Fruit fly (Drosophila melanogaster) whole organism, adult: Measurements from ENCODE around the gene Zn72D.

Source experiments
- CG11617 ChIP-seq: fragments of 200-800 bp; sonication (Bioruptor generic); optimal IDR thresholded peaks from 2 replicates; lab custom pipeline; 2017; ENCODE audit warnings: mild to moderate bottlenecking, missing biosample characterization, missing genetic modification reagents, missing genetic modification characterization
- CG12768 ChIP-seq: fragments of 200-800 bp; sonication (Bioruptor generic); optimal IDR thresholded peaks from 2 replicates; lab custom pipeline; 2017; ENCODE audit warnings: missing biosample characterization, missing genetic modification characterization, mild to moderate bottlenecking, moderate library complexity, missing genetic modification reagents
- CG14711 ChIP-seq: fragments of 200-800 bp; sonication (Bioruptor generic); optimal IDR thresholded peaks from 2 replicates; lab custom pipeline; 2018; ENCODE audit warnings: missing biosample characterization, mild to moderate bottlenecking, missing genetic modification characterization, moderate library complexity
- CG1620 ChIP-seq: fragments of 200-800 bp; sonication (Bioruptor generic); optimal IDR thresholded peaks from 2 replicates; lab custom pipeline; 2016; ENCODE audit warnings: missing biosample characterization, missing genetic modification characterization
- CG33017 ChIP-seq: fragments of 200-800 bp; sonication (Bioruptor generic); optimal IDR thresholded peaks from 2 replicates; lab custom pipeline; 2018; ENCODE audit warnings: missing biosample characterization, mild to moderate bottlenecking, missing genetic modification characterization, moderate library complexity
- CG5204 ChIP-seq: fragments of 200-800 bp; sonication (Bioruptor generic); optimal IDR thresholded peaks from 2 replicates; lab custom pipeline; 2016; ENCODE audit warnings: missing biosample characterization, missing genetic modification characterization
- CG7045 ChIP-seq: fragments of 200-800 bp; sonication (Bioruptor generic); optimal IDR thresholded peaks from 2 replicates; lab custom pipeline; 2017; ENCODE audit warnings: missing biosample characterization, mild to moderate bottlenecking, missing genetic modification characterization
- CG7101 ChIP-seq: fragments of 200-800 bp; sonication (Bioruptor generic); optimal IDR thresholded peaks from 2 replicates; lab custom pipeline; 2018; ENCODE audit warnings: missing biosample characterization, mild to moderate bottlenecking, missing genetic modification characterization, moderate library complexity
- Clk ChIP-seq: fragments of 200-800 bp; sonication (Bioruptor generic); optimal IDR thresholded peaks from 2 replicates; lab custom pipeline; 2017; ENCODE audit warnings: missing biosample characterization, missing genetic modification characterization
- Crg-1 ChIP-seq: fragments of 200-800 bp; sonication (Bioruptor generic); optimal IDR thresholded peaks from 2 replicates; lab custom pipeline; 2016; ENCODE audit warnings: missing biosample characterization, missing genetic modification characterization
- Hr96 ChIP-seq: fragments of 200-800 bp; sonication (Bioruptor generic); optimal IDR thresholded peaks from 2 replicates; lab custom pipeline; 2016; ENCODE audit warnings: missing biosample characterization, missing genetic modification characterization
- Mnt ChIP-seq: fragments of 200-800 bp; sonication (Bioruptor generic); optimal IDR thresholded peaks from 2 replicates; lab custom pipeline; 2016; ENCODE audit warnings: missing biosample characterization, mild to moderate bottlenecking, missing genetic modification characterization
- bab1 ChIP-seq: fragments of 200-800 bp; sonication (Bioruptor generic); optimal IDR thresholded peaks from 3 replicates; lab custom pipeline; 2019; ENCODE audit warnings: missing biosample characterization, mild to moderate bottlenecking, missing genetic modification characterization, moderate library complexity
- cic ChIP-seq: fragments of 200-800 bp; sonication (Bioruptor generic); optimal IDR thresholded peaks from 2 replicates; lab custom pipeline; 2017; ENCODE audit warnings: missing biosample characterization, mild to moderate bottlenecking, missing genetic modification characterization, moderate library complexity
- cnc ChIP-seq, 2 experiments: fragments of >200 bp; optimal IDR thresholded peaks; 2 replicates each; lab custom pipeline; 2017
- kay ChIP-seq: fragments of 200-800 bp; sonication (Bioruptor generic); peaks from one replicate; lab custom pipeline; 2016; ENCODE audit warnings: missing biosample characterization, missing genetic modification characterization, borderline replicate concordance
- ovo ChIP-seq: fragments of 200-800 bp; sonication (Bioruptor generic); optimal IDR thresholded peaks from 2 replicates; lab custom pipeline; 2016; ENCODE audit warnings: missing biosample characterization, missing genetic modification characterization
- pad ChIP-seq: fragments of 200-800 bp; sonication (Bioruptor generic); optimal IDR thresholded peaks from 3 replicates; lab custom pipeline; 2017; ENCODE audit warnings: missing biosample characterization, missing genetic modification characterization, mild to moderate bottlenecking, moderate library complexity, missing genetic modification reagents
- tj ChIP-seq: fragments of 200-800 bp; sonication (Bioruptor generic); optimal IDR thresholded peaks from 3 replicates; lab custom pipeline; 2017; ENCODE audit warnings: missing biosample characterization, mild to moderate bottlenecking, missing genetic modification characterization, moderate library complexity
- toe ChIP-seq: fragments of 200-800 bp; sonication (Bioruptor generic); optimal IDR thresholded peaks from 2 replicates; lab custom pipeline; 2016; ENCODE audit warnings: missing biosample characterization, missing genetic modification characterization

Zn72D gene

dm6 chr3L:16137779-16138178 is 25.4 kb upstream of the Zn72D start, which contains the start of gene CG5157:
Gene CG5157 (minus strand): TSS chr3L:16137879.
- TF ChIP-seq cic: no peak
- TF ChIP-seq CG7045 (GFP tag; lab: Kevin White, UChicago): no peak
- TF ChIP-seq ovo (GFP tag; lab: Kevin White, UChicago): no peak
- TF ChIP-seq CG5204 (GFP tag; lab: Kevin White, UChicago): no peak
- no peak for TF ChIP-seq CG14711 (tag; lab: Kevin White, UChicago)
- no peak for TF ChIP-seq tj (GFP tag; lab: Kevin White, UChicago)
- TF ChIP-seq Hr96 (GFP tag; lab: Kevin White, UChicago): no peak
- TF ChIP-seq Clk: no peak
- TF ChIP-seq kay (GFP tag; lab: Kevin White, UChicago): no peak
- TF ChIP-seq Mnt (GFP tag; lab: Kevin White, UChicago): no peak
- TF ChIP-seq bab1: no peak

DNA sequence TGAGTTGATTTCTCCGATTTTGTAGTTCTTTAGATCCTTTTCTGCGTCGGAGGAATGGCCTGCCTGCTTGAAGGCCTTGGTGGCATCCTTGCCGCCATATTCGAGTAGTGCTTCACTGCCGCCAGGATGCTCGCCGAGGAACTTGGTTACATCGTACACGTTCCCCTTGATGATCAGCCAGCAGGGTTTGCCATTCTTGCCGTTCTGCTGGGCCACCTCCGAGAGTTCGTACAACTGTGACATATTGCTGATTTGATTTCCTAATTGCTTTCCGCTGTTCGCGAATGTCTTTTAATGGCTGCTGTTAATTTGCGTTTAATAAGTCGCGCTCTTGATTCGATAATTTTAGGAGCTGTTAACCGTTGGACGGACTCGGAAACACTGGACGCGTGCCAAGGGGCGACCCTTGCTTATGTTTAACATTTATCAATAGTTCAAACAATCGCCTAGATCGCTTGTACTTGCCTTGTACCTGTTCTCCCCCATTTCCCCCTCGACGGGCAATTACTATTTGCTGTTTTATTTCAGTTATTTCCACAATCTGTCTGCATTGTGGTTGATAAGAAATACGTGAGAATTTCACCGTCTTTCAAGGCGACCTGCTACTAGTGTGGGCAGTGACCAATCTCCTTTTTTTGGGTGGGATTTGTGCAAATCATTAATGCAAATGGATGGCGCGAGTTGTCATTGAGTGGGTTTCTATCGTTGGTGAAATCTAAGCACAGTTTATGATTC is 24.6 kb upstream of the Zn72D start:
- peak; percentile 41 for TF ChIP-seq cic
- no peak for TF ChIP-seq CG7101 (tag; lab: Kevin White, UChicago)

DNA sequence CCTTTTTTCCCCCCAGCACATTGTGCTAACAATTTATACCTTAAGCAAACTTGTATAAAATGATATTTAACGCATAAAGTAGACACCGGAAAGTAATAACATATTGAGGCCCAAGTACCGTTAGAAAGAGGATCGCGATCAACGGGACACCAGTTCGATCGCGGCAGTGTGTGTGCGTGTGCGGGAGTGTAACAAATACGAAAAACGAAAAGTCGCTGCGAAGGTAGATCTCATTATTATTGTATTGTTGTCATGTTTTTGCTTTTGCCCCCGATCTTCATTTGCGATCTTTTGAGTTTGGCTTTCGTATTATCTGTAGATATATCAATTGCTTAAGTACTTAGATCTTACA is 19.6 kb upstream of the Zn72D start:
- TF ChIP-seq pad (no peak), cic (no peak), CG33017 (tag; lab: Kevin White, UChicago) (no peak), CG1620 (GFP tag; lab: Kevin White, UChicago) (no peak), CG14711 (tag; lab: Kevin White, UChicago) (no peak), ovo (GFP tag; lab: Kevin White, UChicago) (no peak), Hr96 (GFP tag; lab: Kevin White, UChicago) (no peak), Mnt (GFP tag; lab: Kevin White, UChicago) (no peak)

- TF ChIP-seq CG33017 (tag; lab: Kevin White, UChicago): peak; percentile 72
- TF ChIP-seq bab1: no peak
- no peak for TF ChIP-seq kay (GFP tag; lab: Kevin White, UChicago)
- peak; percentile 71 for TF ChIP-seq CG14711 (tag; lab: Kevin White, UChicago)
- TF ChIP-seq Hr96 (GFP tag; lab: Kevin White, UChicago): no peak
- TF ChIP-seq CG11617 (GFP tag; lab: Kevin White, UChicago): peak; percentile 67
- TF ChIP-seq CG7045 (GFP tag; lab: Kevin White, UChicago): peak; percentile 56
- peak; percentile 73 for TF ChIP-seq Mnt (GFP tag; lab: Kevin White, UChicago)
- TF ChIP-seq Clk: no peak
- no peak for TF ChIP-seq toe (GFP tag; lab: Kevin White, UChicago)
- peak; percentile 24 for TF ChIP-seq cic
- peak; percentile 79 for TF ChIP-seq CG7101 (tag; lab: Kevin White, UChicago)
- TF ChIP-seq CG1620 (GFP tag; lab: Kevin White, UChicago): peak; percentile 38
- TF ChIP-seq cnc (optimal IDR thresholded peaks at IDR 0.05; lab: Kevin White, UChicago): no peak
- TF ChIP-seq Crg-1: peak; percentile 82
- peak; percentile 37 for TF ChIP-seq tj (GFP tag; lab: Kevin White, UChicago)
- peak; percentile 81 for TF ChIP-seq pad
- peak; percentile 81 for TF ChIP-seq CG12768 (GFP tag; lab: Kevin White, UChicago)
- TF ChIP-seq ovo (GFP tag; lab: Kevin White, UChicago): peak; percentile 58
Measured at dm6 chr3L:16131264-16132066, 19.0 kb upstream of the Zn72D start, which contains the start of the genes Trs20 and elg1. Gene Trs20 (minus strand): TSS chr3L:16131632. Gene elg1 (plus strand): TSS chr3L:16132028.

- TF ChIP-seq kay (GFP tag; lab: Kevin White, UChicago) (no peak), bab1 (peak; percentile 24), Crg-1 (peak; percentile 29), CG14711 (tag; lab: Kevin White, UChicago) (peak; percentile 88), Mnt (GFP tag; lab: Kevin White, UChicago) (peak; percentile 48), ovo (GFP tag; lab: Kevin White, UChicago) (peak; percentile 16), CG7045 (GFP tag; lab: Kevin White, UChicago) (no peak), CG11617 (GFP tag; lab: Kevin White, UChicago) (peak; percentile 34), cic (peak; percentile 27), CG7101 (tag; lab: Kevin White, UChicago) (peak; percentile 37)
Measured at dm6 chr3L:16128973-16129745, 16.7 kb upstream of the Zn72D start, which contains the start of gene SsRbeta. Gene SsRbeta (plus strand): TSS chr3L:16129617.

dm6 chr3L:16128481-16128972 is 16.1 kb upstream of the Zn72D start, which contains the start of gene Pgm1:
Gene Pgm1 (minus strand): TSS chr3L:16128531.
- TF ChIP-seq cnc (optimal IDR thresholded peaks at IDR 0.05; lab: Kevin White, UChicago) (no peak), CG7101 (tag; lab: Kevin White, UChicago) (peak; percentile 79), CG5204 (GFP tag; lab: Kevin White, UChicago) (no peak), CG12768 (GFP tag; lab: Kevin White, UChicago) (peak; percentile 92), CG11617 (GFP tag; lab: Kevin White, UChicago) (peak; percentile 90), pad (peak; percentile 72), tj (GFP tag; lab: Kevin White, UChicago) (peak; percentile 93), Hr96 (GFP tag; lab: Kevin White, UChicago) (peak; percentile 93), toe (GFP tag; lab: Kevin White, UChicago) (peak; percentile 90), kay (GFP tag; lab: Kevin White, UChicago) (no peak), Clk (peak; percentile 71), Mnt (GFP tag; lab: Kevin White, UChicago) (peak; percentile 90), Crg-1 (peak; percentile 76), bab1 (peak; percentile 93), CG14711 (tag; lab: Kevin White, UChicago) (no peak), CG1620 (GFP tag; lab: Kevin White, UChicago) (peak; percentile 89), cic (peak; percentile 83), CG33017 (tag; lab: Kevin White, UChicago) (peak; percentile 88), CG7045 (GFP tag; lab: Kevin White, UChicago) (peak; percentile 86), ovo (GFP tag; lab: Kevin White, UChicago) (peak; percentile 32)
